Worm (Caenorhabditis elegans) whole organism, early embryonic: Measurements from ENCODE around the gene ace-1.

Experiments
- B0310.2 ChIP-seq: sonication (generic microtip); optimal IDR thresholded peaks from 2 replicates; lab custom pipeline; 2016; ENCODE audit warnings: mild to moderate bottlenecking, missing genetic modification characterization, missing compliant biosample characterization
- F13C5.2 ChIP-seq: sonication (generic microtip); optimal IDR thresholded peaks from 2 replicates; lab custom pipeline; 2017; ENCODE audit warnings: mild to moderate bottlenecking, missing genetic modification characterization, inconsistent platforms, missing compliant biosample characterization
- aly-1 ChIP-seq: sonication (generic microtip); optimal IDR thresholded peaks from 2 replicates; lab custom pipeline; 2016; ENCODE audit warnings: missing genetic modification characterization, missing compliant biosample characterization
- ama-1 ChIP-seq: fragments of 150-350 bp; optimal IDR thresholded peaks from 2 replicates; lab custom pipeline; 2014
- ceh-13 ChIP-seq: fragments of 200-800 bp; sonication (Bioruptor generic); optimal IDR thresholded peaks from 2 replicates; lab custom pipeline; 2018; ENCODE audit warnings: mild to moderate bottlenecking, missing genetic modification characterization, missing compliant biosample characterization
- ceh-36 ChIP-seq: sonication (generic microtip); optimal IDR thresholded peaks from 2 replicates; lab custom pipeline; 2016; ENCODE audit warnings: missing genetic modification characterization, inconsistent platforms, missing compliant biosample characterization
- ets-7 ChIP-seq: sonication (generic microtip); optimal IDR thresholded peaks from 2 replicates; lab custom pipeline; 2016; ENCODE audit warnings: missing genotype, missing genetic modification characterization, missing compliant biosample characterization
- flt-1 ChIP-seq: fragments of 200-800 bp; sonication (Bioruptor generic); IDR thresholded peaks from 2 replicates; pipeline ENCODE4 v1.3.6; 2022; ENCODE audit warnings: missing genetic modification characterization, missing compliant biosample characterization
- hmbx-1 ChIP-seq: sonication (generic microtip); optimal IDR thresholded peaks from 2 replicates; lab custom pipeline; 2016; ENCODE audit warnings: mild to moderate bottlenecking, missing genetic modification characterization, missing compliant biosample characterization
- hmg-4 ChIP-seq: fragments of 200-800 bp; sonication (Bioruptor generic); optimal IDR thresholded peaks from 2 replicates; lab custom pipeline; 2018; ENCODE audit warnings: mild to moderate bottlenecking, missing genetic modification characterization, missing compliant biosample characterization
- hnd-1 ChIP-seq: sonication (generic microtip); optimal IDR thresholded peaks from 2 replicates; lab custom pipeline; 2016; ENCODE audit warnings: missing genetic modification characterization, missing compliant biosample characterization
- pes-1 ChIP-seq: fragments of 200-800 bp; sonication (Bioruptor generic); IDR thresholded peaks from 2 replicates; pipeline ENCODE4 v1.3.6; 2022; ENCODE audit warnings: missing genetic modification reagents, missing genetic modification characterization, missing compliant biosample characterization
- scrt-1 ChIP-seq: fragments of 200-800 bp; sonication (Bioruptor generic); IDR thresholded peaks from 2 replicates; pipeline ENCODE4 v1.3.6; 2022; ENCODE audit warnings: missing genetic modification characterization, missing compliant biosample characterization
- sea-1 ChIP-seq: fragments of 200-800 bp; sonication (Bioruptor generic); conservative IDR thresholded peaks from 2 replicates; pipeline ENCODE4 v1.3.6; 2022; ENCODE audit warnings: missing genetic modification characterization, missing compliant biosample characterization
- tbx-11 ChIP-seq: fragments of 200-800 bp; sonication (Bioruptor generic); IDR thresholded peaks from 2 replicates; pipeline ENCODE4 v1.3.6; 2022; ENCODE audit warnings: missing genetic modification characterization, missing compliant biosample characterization
- tbx-37 ChIP-seq: fragments of 200-800 bp; sonication (Bioruptor generic); conservative IDR thresholded peaks from 2 replicates; pipeline ENCODE4 v1.3.6; 2022; ENCODE audit warnings: missing genetic modification reagents, missing genetic modification characterization, missing compliant biosample characterization
- tra-4 ChIP-seq: sonication (generic microtip); optimal IDR thresholded peaks from 2 replicates; lab custom pipeline; 2017; ENCODE audit warnings: missing genetic modification characterization, missing compliant biosample characterization

ace-1 gene

ce11 chrX:16342256-16342655, 24.8 kb upstream of the ace-1 start:
- no peak for TF ChIP-seq ets-7
- TF ChIP-seq scrt-1 (GFP tag; lab: Robert Waterston, UW), result no peak
- no peak for TF ChIP-seq tbx-11 (GFP tag; lab: Robert Waterston, UW)
- TF ChIP-seq tra-4 (tag; lab: Kevin White, UChicago), result no peak

ce11 chrX:16343885-16344640, 23.0 kb upstream of the ace-1 start:
- TF ChIP-seq tbx-11 (GFP tag; lab: Robert Waterston, UW) (no peak), B0310.2 (tag; lab: Kevin White, UChicago) (no peak), scrt-1 (GFP tag; lab: Robert Waterston, UW) (no peak), pes-1 (GFP tag; lab: Robert Waterston, UW) (no peak), ets-7 (no peak), hmg-4 (GFP tag; lab: Kevin White, UChicago) (no peak), ceh-13 (GFP tag; lab: Kevin White, UChicago) (no peak), tra-4 (tag; lab: Kevin White, UChicago) (no peak), F13C5.2 (tag; lab: Kevin White, UChicago) (no peak), hmbx-1 (tag; lab: Kevin White, UChicago) (no peak), ama-1 (lab: Kevin White, UChicago) (no peak), aly-1 (tag; lab: Kevin White, UChicago) (no peak), ceh-36 (tag; lab: Kevin White, UChicago) (no peak), tbx-37 (GFP tag; lab: Robert Waterston, UW) (no peak), flt-1 (GFP tag; lab: Robert Waterston, UW) (no peak), sea-1 (GFP tag; lab: Robert Waterston, UW) (no peak), hnd-1 (tag; lab: Kevin White, UChicago) (no peak)

- TF ChIP-seq B0310.2 (tag; lab: Kevin White, UChicago) (no peak), sea-1 (GFP tag; lab: Robert Waterston, UW) (no peak), pes-1 (GFP tag; lab: Robert Waterston, UW) (no peak), tbx-37 (GFP tag; lab: Robert Waterston, UW) (no peak), ceh-13 (GFP tag; lab: Kevin White, UChicago) (no peak), hmbx-1 (tag; lab: Kevin White, UChicago) (no peak), scrt-1 (GFP tag; lab: Robert Waterston, UW) (no peak), ceh-36 (tag; lab: Kevin White, UChicago) (no peak), hnd-1 (tag; lab: Kevin White, UChicago) (no peak), flt-1 (GFP tag; lab: Robert Waterston, UW) (no peak), tbx-11 (GFP tag; lab: Robert Waterston, UW) (no peak)
These were observed 21.8 kb upstream of the ace-1 start for ce11 chrX:16345296-16345695.

ce11 chrX:16346212-16346883, 20.7 kb upstream of the ace-1 start:
- TF ChIP-seq ceh-36 (tag; lab: Kevin White, UChicago), result no peak
- TF ChIP-seq scrt-1 (GFP tag; lab: Robert Waterston, UW), result no peak
- no peak for TF ChIP-seq aly-1 (tag; lab: Kevin White, UChicago)
- TF ChIP-seq tbx-11 (GFP tag; lab: Robert Waterston, UW), result no peak
- TF ChIP-seq ceh-13 (GFP tag; lab: Kevin White, UChicago), result no peak

- no peak for TF ChIP-seq aly-1 (tag; lab: Kevin White, UChicago)
- TF ChIP-seq ceh-13 (GFP tag; lab: Kevin White, UChicago), result no peak
- TF ChIP-seq F13C5.2 (tag; lab: Kevin White, UChicago), result no peak
- TF ChIP-seq ama-1 (lab: Kevin White, UChicago), result no peak
- no peak for TF ChIP-seq tbx-11 (GFP tag; lab: Robert Waterston, UW)
- no peak for TF ChIP-seq sea-1 (GFP tag; lab: Robert Waterston, UW)
- TF ChIP-seq hmg-4 (GFP tag; lab: Kevin White, UChicago), result no peak
- TF ChIP-seq tra-4 (tag; lab: Kevin White, UChicago), result no peak
- no peak for TF ChIP-seq scrt-1 (GFP tag; lab: Robert Waterston, UW)
- TF ChIP-seq B0310.2 (tag; lab: Kevin White, UChicago), result no peak
- no peak for TF ChIP-seq hmbx-1 (tag; lab: Kevin White, UChicago)
- TF ChIP-seq flt-1 (GFP tag; lab: Robert Waterston, UW), result no peak
- no peak for TF ChIP-seq tbx-37 (GFP tag; lab: Robert Waterston, UW)
- no peak for TF ChIP-seq pes-1 (GFP tag; lab: Robert Waterston, UW)
- no peak for TF ChIP-seq ceh-36 (tag; lab: Kevin White, UChicago)
- TF ChIP-seq ets-7, result no peak
- no peak for TF ChIP-seq hnd-1 (tag; lab: Kevin White, UChicago)
These were observed 18.1 kb upstream of the ace-1 start for ce11 chrX:16349019-16349418.

ce11 chrX:16352503-16352902, 14.6 kb upstream of the ace-1 start:
- TF ChIP-seq aly-1 (tag; lab: Kevin White, UChicago), result no peak
- no peak for TF ChIP-seq tbx-11 (GFP tag; lab: Robert Waterston, UW)
- no peak for TF ChIP-seq F13C5.2 (tag; lab: Kevin White, UChicago)
- TF ChIP-seq hnd-1 (tag; lab: Kevin White, UChicago), result no peak
- no peak for TF ChIP-seq flt-1 (GFP tag; lab: Robert Waterston, UW)
- no peak for TF ChIP-seq tra-4 (tag; lab: Kevin White, UChicago)
- TF ChIP-seq scrt-1 (GFP tag; lab: Robert Waterston, UW), result no peak
- TF ChIP-seq hmg-4 (GFP tag; lab: Kevin White, UChicago), result no peak
- no peak for TF ChIP-seq hmbx-1 (tag; lab: Kevin White, UChicago)
- no peak for TF ChIP-seq sea-1 (GFP tag; lab: Robert Waterston, UW)
